Fruit fly (Drosophila melanogaster): ENCODE measurements around the gene CG12011.

dm6 chr3L:1738375-1739328 is 44.2 kb downstream of the CG12011 start, which contains the start of gene Gk2:
- TF ChIP-seq Rel (GFP tag; optimal IDR thresholded peaks at IDR 0.05) (no peak), Rel (tag; optimal IDR thresholded peaks at IDR 0.05) (no peak), foxo (GFP tag; optimal IDR thresholded peaks at IDR 0.05) (no peak), psq (GFP tag; optimal IDR thresholded peaks at IDR 0.05) (no peak), Hr78 (GFP tag; optimal IDR thresholded peaks at IDR 0.05) (no peak)

All from whole organism, wandering third instar larva.